Worm (Caenorhabditis elegans): Measurements from ENCODE around the gene F47G9.4.

The F47G9.4 gene

DNA sequence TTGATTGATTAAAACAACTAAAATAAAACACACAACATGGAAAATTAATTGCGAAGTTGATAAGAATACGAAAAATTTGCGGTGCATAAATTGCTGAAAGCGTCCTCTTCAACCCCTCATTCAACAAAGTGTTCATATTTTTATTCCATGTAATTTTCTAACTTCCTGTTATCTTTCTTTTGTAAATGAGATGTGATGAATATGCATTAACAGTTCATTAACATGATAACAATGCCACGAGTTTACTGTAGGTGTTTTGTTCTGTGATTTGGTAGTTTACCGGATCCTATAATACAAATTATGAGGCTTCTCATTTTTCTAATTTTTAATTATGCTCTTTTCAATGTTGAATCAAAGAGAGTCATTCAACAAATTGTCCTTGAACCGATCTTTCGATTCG is 7.5 kb upstream of the F47G9.4 start, which contains the start of gene F47G9.6:
TSS of gene F47G9.6 (plus strand) at position 301 of the 400 bp plus-strand sequence.
- no peak for TF ChIP-seq hmg-4 (GFP tag; optimal IDR thresholded peaks at IDR 0.05)
- no peak for TF ChIP-seq tra-4 (tag; optimal IDR thresholded peaks at IDR 0.05)
- TF ChIP-seq flt-1 (GFP tag; IDR thresholded peaks at IDR 0.05), result no peak
- no peak for TF ChIP-seq aly-1 (tag; optimal IDR thresholded peaks at IDR 0.05)
- no peak for TF ChIP-seq hmbx-1 (tag; optimal IDR thresholded peaks at IDR 0.05)
- no peak for TF ChIP-seq ceh-13 (GFP tag; optimal IDR thresholded peaks at IDR 0.05)
- TF ChIP-seq pes-1 (GFP tag; IDR thresholded peaks at IDR 0.05), result no peak
- TF ChIP-seq ets-7 (tag; optimal IDR thresholded peaks at IDR 0.05), result no peak
- TF ChIP-seq B0310.2 (tag; optimal IDR thresholded peaks at IDR 0.05), result no peak
- TF ChIP-seq hnd-1 (tag; optimal IDR thresholded peaks at IDR 0.05), result no peak
- TF ChIP-seq scrt-1 (GFP tag; IDR thresholded peaks at IDR 0.05), result no peak
- TF ChIP-seq ama-1 (optimal IDR thresholded peaks at IDR 0.05), result no peak
- no peak for TF ChIP-seq F13C5.2 (tag; optimal IDR thresholded peaks at IDR 0.05)
- no peak for TF ChIP-seq tbx-11 (GFP tag; IDR thresholded peaks at IDR 0.05)
- TF ChIP-seq sea-1 (GFP tag; conservative IDR thresholded peaks at IDR 0.05), result no peak
- no peak for TF ChIP-seq ceh-36 (tag; optimal IDR thresholded peaks at IDR 0.05)
- no peak for TF ChIP-seq tbx-37 (GFP tag; conservative IDR thresholded peaks at IDR 0.05)

DNA sequence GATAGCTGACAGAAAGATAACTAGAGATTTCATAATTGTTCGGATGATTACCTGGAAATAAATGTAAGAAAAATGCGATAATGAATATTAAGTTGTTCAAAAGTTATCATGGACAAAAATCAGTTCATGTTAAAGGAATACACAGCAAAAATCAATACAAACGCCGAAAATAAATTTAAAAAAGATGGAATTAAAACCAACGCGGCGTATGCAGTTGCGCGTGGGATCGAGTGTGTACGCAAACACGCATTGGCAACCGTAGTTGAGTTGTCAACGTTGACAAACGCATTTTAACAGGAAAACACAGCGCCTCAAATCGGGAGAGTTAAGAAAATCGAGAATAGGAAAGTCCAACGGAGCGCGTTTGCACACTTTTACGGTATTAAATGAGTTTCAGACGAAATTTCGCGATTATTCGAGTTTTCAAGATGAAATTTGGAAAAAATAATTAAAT is 5.3 kb upstream of the F47G9.4 start, which contains the start of gene tmed-10:
TSS of gene tmed-10 (minus strand) at position 51 of the 454 bp plus-strand sequence.
- TF ChIP-seq hmbx-1 (tag; optimal IDR thresholded peaks at IDR 0.05) (no peak), flt-1 (GFP tag; IDR thresholded peaks at IDR 0.05) (peak; percentile 50; the same call in 1 of the 2 replicates)

ce11 chrV:11323720-11324119 is 2.1 kb upstream of the F47G9.4 start, which contains the start of gene str-141:
str-141 (minus strand) TSS chrV:11323820.
- no peak for TF ChIP-seq ets-7 (tag; optimal IDR thresholded peaks at IDR 0.05)
- TF ChIP-seq ceh-13 (GFP tag; optimal IDR thresholded peaks at IDR 0.05), result no peak
- TF ChIP-seq B0310.2 (tag; optimal IDR thresholded peaks at IDR 0.05), result no peak
- TF ChIP-seq F13C5.2 (tag; optimal IDR thresholded peaks at IDR 0.05), result no peak
- TF ChIP-seq hmg-4 (GFP tag; optimal IDR thresholded peaks at IDR 0.05), result no peak
- TF ChIP-seq ceh-36 (tag; optimal IDR thresholded peaks at IDR 0.05), result no peak
- TF ChIP-seq hmbx-1 (tag; optimal IDR thresholded peaks at IDR 0.05), result no peak
- no peak for TF ChIP-seq sea-1 (GFP tag; conservative IDR thresholded peaks at IDR 0.05)
- no peak for TF ChIP-seq aly-1 (tag; optimal IDR thresholded peaks at IDR 0.05)
- TF ChIP-seq hnd-1 (tag; optimal IDR thresholded peaks at IDR 0.05), result no peak
- no peak for TF ChIP-seq tbx-37 (GFP tag; conservative IDR thresholded peaks at IDR 0.05)

- TF ChIP-seq tbx-11 (GFP tag; IDR thresholded peaks at IDR 0.05) (no peak), scrt-1 (GFP tag; IDR thresholded peaks at IDR 0.05) (no peak), hmbx-1 (tag; optimal IDR thresholded peaks at IDR 0.05) (no peak), flt-1 (GFP tag; IDR thresholded peaks at IDR 0.05) (no peak), tra-4 (tag; optimal IDR thresholded peaks at IDR 0.05) (no peak), F13C5.2 (tag; optimal IDR thresholded peaks at IDR 0.05) (no peak), hmg-4 (GFP tag; optimal IDR thresholded peaks at IDR 0.05) (no peak), tbx-37 (GFP tag; conservative IDR thresholded peaks at IDR 0.05) (no peak)
Observed at ce11 chrV:11320860-11321259, 756 bp downstream of the F47G9.4 start.

DNA sequence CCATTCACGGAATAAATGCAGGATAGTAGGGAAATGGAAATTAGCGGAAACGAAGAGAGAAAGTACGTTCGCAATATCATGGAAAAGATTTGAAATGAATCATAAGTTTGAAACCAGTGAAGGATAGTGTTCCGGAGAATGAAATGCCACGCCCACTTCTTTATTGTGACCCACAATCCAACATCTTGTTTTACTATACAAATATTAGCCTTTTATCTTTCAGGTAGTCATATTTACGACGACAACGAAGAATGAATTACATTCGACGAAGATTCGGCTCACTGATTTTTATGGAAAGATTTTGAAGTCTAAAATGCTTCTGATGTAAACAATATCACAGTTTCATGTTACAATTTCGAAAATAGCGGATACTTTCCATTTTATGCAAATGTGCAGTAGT is 4.8 kb downstream of the F47G9.4 start, which contains the start of gene cutl-18:
TSS of gene cutl-18 (minus strand) at position 101 of the 400 bp plus-strand sequence.
- TF ChIP-seq scrt-1 (GFP tag; IDR thresholded peaks at IDR 0.05), result no peak
- TF ChIP-seq pes-1 (GFP tag; IDR thresholded peaks at IDR 0.05), result no peak
- no peak for TF ChIP-seq hmg-4 (GFP tag; optimal IDR thresholded peaks at IDR 0.05)
- TF ChIP-seq tbx-37 (GFP tag; conservative IDR thresholded peaks at IDR 0.05), result no peak
- no peak for TF ChIP-seq tra-4 (tag; optimal IDR thresholded peaks at IDR 0.05)
- no peak for TF ChIP-seq ceh-36 (tag; optimal IDR thresholded peaks at IDR 0.05)
- TF ChIP-seq ceh-13 (GFP tag; optimal IDR thresholded peaks at IDR 0.05), result no peak
- TF ChIP-seq hmbx-1 (tag; optimal IDR thresholded peaks at IDR 0.05), result no peak
- TF ChIP-seq tbx-11 (GFP tag; IDR thresholded peaks at IDR 0.05), result no peak
- no peak for TF ChIP-seq sea-1 (GFP tag; conservative IDR thresholded peaks at IDR 0.05)
- no peak for TF ChIP-seq ama-1 (optimal IDR thresholded peaks at IDR 0.05)

DNA sequence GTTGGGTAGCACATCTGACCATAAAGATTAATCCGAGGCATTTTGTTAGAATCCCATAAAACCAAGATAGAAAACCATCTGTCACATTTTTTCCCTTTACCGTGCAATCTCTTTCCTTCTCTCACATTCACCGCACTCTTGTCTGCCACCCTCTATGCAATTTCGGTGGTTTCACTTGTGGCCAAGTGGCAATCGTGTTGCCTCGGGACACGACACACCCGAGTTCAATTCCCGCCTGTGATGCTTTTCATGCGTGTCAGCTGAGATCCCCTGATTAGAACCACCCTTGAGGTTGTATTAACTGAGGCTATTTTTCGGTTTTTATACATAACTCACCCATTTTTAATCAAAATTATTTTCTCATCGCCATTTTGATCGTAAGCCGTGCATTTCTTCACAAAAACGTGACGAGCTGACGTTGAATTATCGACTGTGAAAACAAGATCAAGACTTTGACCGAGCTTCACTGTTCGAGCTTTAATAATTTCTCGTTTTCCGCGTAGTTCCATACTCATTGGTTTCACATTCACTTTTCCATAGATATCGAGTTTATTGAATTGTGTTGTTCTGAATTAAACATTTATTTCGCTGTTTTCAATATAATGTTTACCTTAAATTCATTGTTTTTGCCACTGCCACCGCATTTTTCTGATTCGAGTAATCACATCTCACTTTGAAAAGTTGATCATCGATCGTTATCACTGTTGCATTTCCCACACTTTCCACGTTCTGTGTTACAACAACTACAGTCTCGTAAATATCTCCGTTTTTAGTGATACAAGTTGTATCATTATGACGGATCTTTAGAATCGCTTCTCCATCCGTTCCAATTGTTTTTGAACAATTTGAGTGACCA is 7.4 kb downstream of the F47G9.4 start:
- TF ChIP-seq B0310.2 (tag; optimal IDR thresholded peaks at IDR 0.05), result peak; percentile 99
- TF ChIP-seq hmg-4 (GFP tag; optimal IDR thresholded peaks at IDR 0.05), result peak; percentile 100
- peak; percentile 100 for TF ChIP-seq aly-1 (tag; optimal IDR thresholded peaks at IDR 0.05)
- peak; percentile 100 for TF ChIP-seq tbx-37 (GFP tag; conservative IDR thresholded peaks at IDR 0.05)
- TF ChIP-seq ceh-13 (GFP tag; optimal IDR thresholded peaks at IDR 0.05), result peak; percentile 99
- peak; percentile 100 for TF ChIP-seq sea-1 (GFP tag; conservative IDR thresholded peaks at IDR 0.05)
- peak; percentile 98 for TF ChIP-seq ets-7 (tag; optimal IDR thresholded peaks at IDR 0.05)
- TF ChIP-seq tra-4 (tag; optimal IDR thresholded peaks at IDR 0.05), result peak; percentile 98
- peak; percentile 99 for TF ChIP-seq F13C5.2 (tag; optimal IDR thresholded peaks at IDR 0.05)
- peak; percentile 95 for TF ChIP-seq hmbx-1 (tag; optimal IDR thresholded peaks at IDR 0.05)
- TF ChIP-seq scrt-1 (GFP tag; IDR thresholded peaks at IDR 0.05), result peak; percentile 100
- TF ChIP-seq flt-1 (GFP tag; IDR thresholded peaks at IDR 0.05), result peak; percentile 100
- TF ChIP-seq ceh-36 (tag; optimal IDR thresholded peaks at IDR 0.05), result peak; percentile 98
- no peak for TF ChIP-seq ama-1 (optimal IDR thresholded peaks at IDR 0.05)
- peak; percentile 96 for TF ChIP-seq hnd-1 (tag; optimal IDR thresholded peaks at IDR 0.05)
- peak; percentile 100 for TF ChIP-seq tbx-11 (GFP tag; IDR thresholded peaks at IDR 0.05)
- TF ChIP-seq pes-1 (GFP tag; IDR thresholded peaks at IDR 0.05), result peak; percentile 99

DNA sequence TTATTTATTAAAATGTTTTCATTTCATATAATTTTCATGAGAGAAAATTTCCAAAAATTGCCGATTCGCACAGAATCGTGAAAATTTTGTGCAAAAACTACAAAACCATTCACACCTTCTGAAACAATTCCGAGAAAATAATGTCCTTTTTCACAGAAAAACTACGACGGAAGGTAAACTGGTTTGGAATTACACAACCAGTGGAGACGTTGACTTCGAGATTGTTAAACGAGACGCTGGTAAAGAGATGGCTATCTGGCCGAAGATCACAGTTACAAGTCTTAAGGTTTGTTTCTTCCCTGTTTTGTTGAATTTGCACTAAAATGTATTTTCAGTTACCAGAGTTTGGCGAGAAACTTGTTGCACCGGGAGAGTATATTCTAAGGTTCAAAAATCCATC is 8.7 kb downstream of the F47G9.4 start:
- TF ChIP-seq ets-7 (tag; optimal IDR thresholded peaks at IDR 0.05), result no peak
- TF ChIP-seq hnd-1 (tag; optimal IDR thresholded peaks at IDR 0.05), result no peak
- TF ChIP-seq sea-1 (GFP tag; conservative IDR thresholded peaks at IDR 0.05), result no peak
- TF ChIP-seq ceh-36 (tag; optimal IDR thresholded peaks at IDR 0.05), result no peak
- no peak for TF ChIP-seq aly-1 (tag; optimal IDR thresholded peaks at IDR 0.05)
- TF ChIP-seq ama-1 (optimal IDR thresholded peaks at IDR 0.05), result no peak
- TF ChIP-seq B0310.2 (tag; optimal IDR thresholded peaks at IDR 0.05), result no peak
- no peak for TF ChIP-seq pes-1 (GFP tag; IDR thresholded peaks at IDR 0.05)
- TF ChIP-seq ceh-13 (GFP tag; optimal IDR thresholded peaks at IDR 0.05), result no peak
- no peak for TF ChIP-seq hmg-4 (GFP tag; optimal IDR thresholded peaks at IDR 0.05)
- no peak for TF ChIP-seq tra-4 (tag; optimal IDR thresholded peaks at IDR 0.05)
- no peak for TF ChIP-seq flt-1 (GFP tag; IDR thresholded peaks at IDR 0.05)
- TF ChIP-seq tbx-37 (GFP tag; conservative IDR thresholded peaks at IDR 0.05), result no peak
- TF ChIP-seq F13C5.2 (tag; optimal IDR thresholded peaks at IDR 0.05), result no peak
- no peak for TF ChIP-seq scrt-1 (GFP tag; IDR thresholded peaks at IDR 0.05)
- TF ChIP-seq hmbx-1 (tag; optimal IDR thresholded peaks at IDR 0.05), result no peak
- TF ChIP-seq tbx-11 (GFP tag; IDR thresholded peaks at IDR 0.05), result no peak
